Fruit fly (Drosophila melanogaster) whole organism, embryonic: ENCODE results near the gene MSAmiP.

ENCODE experiments used
- CG11504 ChIP-seq: fragments of 200-800 bp; sonication (Bioruptor generic); optimal IDR thresholded peaks from 3 replicates; lab custom pipeline; 2019; ENCODE audit warnings: missing biosample characterization, mild to moderate bottlenecking, missing genetic modification characterization, moderate library complexity
- CG2202 ChIP-seq: fragments of 200-800 bp; sonication (Bioruptor generic); optimal IDR thresholded peaks from 2 replicates; lab custom pipeline; 2018; ENCODE audit warnings: missing biosample characterization, mild to moderate bottlenecking, missing genetic modification characterization
- CG6683 ChIP-seq: fragments of 200-800 bp; sonication (Bioruptor generic); optimal IDR thresholded peaks from 2 replicates; lab custom pipeline; 2017; ENCODE audit warnings: missing biosample characterization, mild to moderate bottlenecking, missing genetic modification characterization, missing genetic modification reagents
- Sox102F ChIP-seq: fragments of 200-800 bp; sonication (Bioruptor generic); optimal IDR thresholded peaks from 2 replicates; lab custom pipeline; 2018; ENCODE audit warnings: missing biosample characterization, mild to moderate bottlenecking, missing genetic modification characterization, moderate library complexity
- dm ChIP-seq: fragments of 200-800 bp; sonication (Bioruptor generic); optimal IDR thresholded peaks from 3 replicates; lab custom pipeline; 2016; ENCODE audit warnings: missing biosample characterization, missing genetic modification characterization
- sob ChIP-seq: fragments of 200-800 bp; sonication (Bioruptor generic); IDR thresholded peaks from 2 replicates; pipeline ENCODE4 v1.3.6; 2022; ENCODE audit warnings: missing biosample characterization, missing genetic modification characterization

DNA sequence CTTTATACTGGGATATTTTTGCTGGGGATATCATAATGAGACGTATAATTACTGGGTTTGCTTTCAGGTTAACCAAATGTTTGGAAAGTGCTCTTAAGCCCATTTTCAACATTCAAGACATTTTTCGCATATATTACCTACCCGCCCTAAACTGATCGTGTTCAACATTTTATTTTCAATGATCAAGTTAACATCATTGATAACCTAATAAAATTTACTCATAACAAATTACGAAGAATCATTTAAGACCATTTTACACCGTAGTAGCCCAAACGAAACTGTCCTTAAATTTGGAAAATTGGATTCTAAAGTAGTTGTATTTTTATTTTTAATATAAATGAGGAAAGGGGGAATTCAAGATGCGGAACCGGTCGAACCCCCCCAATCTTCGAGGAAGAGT is 108.1 kb downstream of the MSAmiP start, which contains the start of gene Glut3:
- TF ChIP-seq CG6683 (no peak), dm (GFP tag; lab: Kevin White, UChicago) (no peak), CG2202 (no peak), sob (GFP tag; lab: Robert Waterston, UW) (no peak), CG11504 (tag; lab: Kevin White, UChicago) (no peak), Sox102F (GFP tag; lab: Kevin White, UChicago) (no peak)
